Worm (Caenorhabditis elegans): ENCODE results near the gene T25D1.2.

Gene T25D1.2

ce11 chrX:16553845-16554426, 38.6 kb downstream of the T25D1.2 start, which contains the start of gene K08B5.2:
Gene K08B5.2, minus strand, starts transcription at chrX:16553887.
- TF ChIP-seq tbx-9 (tag; optimal IDR thresholded peaks at IDR 0.05; ENCODE audit: borderline replicate concordance) (no peak), Y56A3A.18 (GFP tag; IDR thresholded peaks at IDR 0.05) (0 out of 2 replicates have a peak, but pooled peaks have one; percentile 34), ztf-28 (GFP tag; IDR thresholded peaks at IDR 0.05) (no peak), T26A5.8 (tag; optimal IDR thresholded peaks at IDR 0.05) (no peak), F55B11.4 (tag; optimal IDR thresholded peaks at IDR 0.05; ENCODE audit: borderline replicate concordance, insufficient read depth) (no peak), dox-1 (GFP tag; IDR thresholded peaks at IDR 0.05) (peak; percentile 60; the same call in 1 of the 2 replicates), lin-40 (tag; optimal IDR thresholded peaks at IDR 0.05) (peak; percentile 52), madf-6 (GFP tag; IDR thresholded peaks at IDR 0.05) (no peak), F23B12.7 (tag; optimal IDR thresholded peaks at IDR 0.05; ENCODE audit: insufficient read depth) (peak; percentile 5), F57C9.4 (tag; optimal IDR thresholded peaks at IDR 0.05) (no peak), nhr-80 (tag; optimal IDR thresholded peaks at IDR 0.05) (peak; percentile 95), aptf-2 (GFP tag; conservative IDR thresholded peaks at IDR 0.05) (no peak), bed-1 (GFP tag; IDR thresholded peaks at IDR 0.05) (no peak), egrh-3 (GFP tag; IDR thresholded peaks at IDR 0.05) (no peak), chd-7 (tag; optimal IDR thresholded peaks at IDR 0.05) (peak; percentile 24), unc-62 (GFP tag; optimal IDR thresholded peaks at IDR 0.05) (peak; percentile 44), ztf-22 (GFP tag; optimal IDR thresholded peaks at IDR 0.05) (no peak), madf-3 (GFP tag; IDR thresholded peaks at IDR 0.05) (no peak), lag-1 (GFP tag; IDR thresholded peaks at IDR 0.05) (no peak), madf-8 (GFP tag; conservative IDR thresholded peaks at IDR 0.05) (no peak), D2030.7 (GFP tag; IDR thresholded peaks at IDR 0.05) (no peak), somi-1 (GFP tag; optimal IDR thresholded peaks at IDR 0.05) (no peak), ztf-25 (GFP tag; IDR thresholded peaks at IDR 0.05) (no peak), nhr-90 (tag; optimal IDR thresholded peaks at IDR 0.05) (peak; percentile 15), nfya-1 (tag; optimal IDR thresholded peaks at IDR 0.05; ENCODE audit: borderline replicate concordance, insufficient read depth) (no peak), hmg-1.2 (GFP tag; IDR thresholded peaks at IDR 0.05) (peak; percentile 25; the same call in 1 of the 2 replicates), lin-26 (GFP tag; IDR thresholded peaks at IDR 0.05) (no peak), F10E7.11 (tag; optimal IDR thresholded peaks at IDR 0.05) (no peak), ceh-79 (tag; optimal IDR thresholded peaks at IDR 0.05) (no peak), atf-7 (tag; optimal IDR thresholded peaks at IDR 0.05) (peak; percentile 79), ztf-3 (GFP tag; optimal IDR thresholded peaks at IDR 0.05) (no peak), ceh-91 (GFP tag; IDR thresholded peaks at IDR 0.05) (no peak), snpc-4 (GFP tag; optimal IDR thresholded peaks at IDR 0.05) (no peak), snpc-4 (tag; optimal IDR thresholded peaks at IDR 0.05) (peak in 2 of 4 experiments; percentile 41 to 50), tbp1 (GFP tag; optimal IDR thresholded peaks at IDR 0.05) (peak; percentile 48), madf-10 (tag; optimal IDR thresholded peaks at IDR 0.05) (peak; percentile 45), bed-2 (GFP tag; IDR thresholded peaks at IDR 0.05) (no peak), B0261.1 (tag; optimal IDR thresholded peaks at IDR 0.05) (peak; percentile 16), nhr-120 (GFP tag; IDR thresholded peaks at IDR 0.05) (no peak), let-607 (tag; optimal IDR thresholded peaks at IDR 0.05) (peak in 1 of 2 experiments; percentile 65), ama-1 (optimal IDR thresholded peaks at IDR 0.05) (no peak), ama-1 (GFP tag; optimal IDR thresholded peaks at IDR 0.05) (no peak)

All from whole organism, young adult.